Fruit fly (Drosophila melanogaster): ENCODE results near the gene SPARC.

The SPARC gene

dm6 chr3R:26871061-26871460, 734 bp downstream of the SPARC start:
- no peak for TF ChIP-seq Hnf4 (GFP tag; optimal IDR thresholded peaks at IDR 0.05)
- TF ChIP-seq Abd-B (GFP tag; optimal IDR thresholded peaks at IDR 0.05) = no peak
- TF ChIP-seq tai (GFP tag; optimal IDR thresholded peaks at IDR 0.05) = no peak
- no peak for TF ChIP-seq sage (GFP tag; optimal IDR thresholded peaks at IDR 0.05)
- TF ChIP-seq Hr83 (GFP tag; optimal IDR thresholded peaks at IDR 0.05; ENCODE audit: poor library complexity, severe bottlenecking) = no peak

dm6 chr3R:26870494-26870893, 1.3 kb downstream of the SPARC start:
- no peak for TF ChIP-seq Jra (GFP tag; optimal IDR thresholded peaks at IDR 0.05)
- TF ChIP-seq ey (GFP tag; optimal IDR thresholded peaks at IDR 0.05) = no peak
- TF ChIP-seq usp (GFP tag; optimal IDR thresholded peaks at IDR 0.05) = no peak
- no peak for TF ChIP-seq Myc (optimal IDR thresholded peaks at IDR 0.05)

DNA sequence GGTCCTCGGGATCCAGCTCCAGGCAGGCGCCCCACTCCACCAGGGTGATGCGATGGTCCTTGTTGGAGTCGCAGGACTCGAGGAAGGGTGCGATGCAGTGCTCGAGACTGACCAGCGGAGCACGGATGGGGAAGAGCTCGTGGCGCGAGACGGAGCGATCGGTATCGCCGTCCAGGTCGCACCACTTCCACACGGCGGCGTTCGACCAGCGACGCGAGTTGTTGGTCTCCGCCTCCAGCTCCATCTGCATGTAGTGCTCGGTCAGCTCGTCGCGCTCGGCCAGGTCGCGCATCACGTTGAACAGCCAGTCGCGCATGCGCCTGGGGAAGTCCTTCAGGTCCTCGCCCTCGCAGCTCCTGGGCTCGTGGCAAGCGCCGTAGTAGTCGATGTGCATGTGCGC, 2.4 kb downstream of the SPARC start:
- TF ChIP-seq sv (GFP tag; optimal IDR thresholded peaks at IDR 0.05) (no peak), psq (GFP tag; optimal IDR thresholded peaks at IDR 0.05) (no peak)

DNA sequence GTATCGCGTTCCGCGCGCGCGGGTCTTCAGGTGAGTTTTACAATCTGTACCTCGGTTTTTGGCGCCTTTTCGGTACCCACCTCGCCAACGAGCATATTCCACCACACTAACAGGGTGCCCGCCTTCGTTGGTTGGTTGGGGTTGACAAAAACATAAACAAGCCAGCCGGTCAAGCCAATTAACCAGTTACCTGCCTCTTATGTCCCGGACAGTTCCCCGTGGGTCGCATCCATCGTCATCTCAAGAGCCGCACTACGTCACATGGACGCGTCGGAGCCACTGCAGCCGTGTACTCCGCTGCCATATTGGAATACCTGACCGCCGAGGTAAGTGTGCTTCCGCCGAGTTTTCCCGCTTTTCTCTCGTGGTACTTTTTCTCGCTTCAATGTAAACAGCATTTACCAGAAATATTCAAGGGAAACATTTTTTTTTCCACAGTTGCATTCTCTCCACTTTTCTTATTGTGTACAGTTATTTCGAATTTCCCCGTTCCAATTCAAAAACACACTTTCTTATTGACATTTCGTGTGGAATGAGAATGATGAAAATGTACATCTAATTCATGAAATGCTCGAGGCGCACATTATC, 4.2 kb downstream of the SPARC start:
- no peak for TF ChIP-seq jim (GFP tag; optimal IDR thresholded peaks at IDR 0.05)
- TF ChIP-seq Hr78 (GFP tag; optimal IDR thresholded peaks at IDR 0.05) = no peak
- TF ChIP-seq woc (GFP tag; optimal IDR thresholded peaks at IDR 0.05) = no peak
- TF ChIP-seq Sp1 (GFP tag; optimal IDR thresholded peaks at IDR 0.05) = no peak
- no peak for TF ChIP-seq br (GFP tag; optimal IDR thresholded peaks at IDR 0.05)
- TF ChIP-seq Vsx2 (GFP tag; optimal IDR thresholded peaks at IDR 0.05; ENCODE audit: partially characterized antibody) = no peak
- TF ChIP-seq dl (GFP tag; optimal IDR thresholded peaks at IDR 0.05; ENCODE audit: insufficient read depth in 1 of 2, partially characterized antibody in 2 of 2) = no peak
- TF ChIP-seq tai (GFP tag; optimal IDR thresholded peaks at IDR 0.05) = no peak
- no peak for TF ChIP-seq GATAd (GFP tag; optimal IDR thresholded peaks at IDR 0.05)
- TF ChIP-seq lola (GFP tag; optimal IDR thresholded peaks at IDR 0.05) = no peak
- TF ChIP-seq OdsH (GFP tag; optimal IDR thresholded peaks at IDR 0.05) = no peak
- no peak for TF ChIP-seq dmrt93B (GFP tag; optimal IDR thresholded peaks at IDR 0.05)
- no peak for TF ChIP-seq foxo (GFP tag; optimal IDR thresholded peaks at IDR 0.05)
- no peak for TF ChIP-seq fru (GFP tag; optimal IDR thresholded peaks at IDR 0.05)
- TF ChIP-seq h (GFP tag; optimal IDR thresholded peaks at IDR 0.05) = no peak
- TF ChIP-seq CrebA (GFP tag; optimal IDR thresholded peaks at IDR 0.05; ENCODE audit: borderline replicate concordance) = no peak
- TF ChIP-seq sv (GFP tag; optimal IDR thresholded peaks at IDR 0.05) = no peak
- no peak for TF ChIP-seq Mio (GFP tag; optimal IDR thresholded peaks at IDR 0.05)

DNA sequence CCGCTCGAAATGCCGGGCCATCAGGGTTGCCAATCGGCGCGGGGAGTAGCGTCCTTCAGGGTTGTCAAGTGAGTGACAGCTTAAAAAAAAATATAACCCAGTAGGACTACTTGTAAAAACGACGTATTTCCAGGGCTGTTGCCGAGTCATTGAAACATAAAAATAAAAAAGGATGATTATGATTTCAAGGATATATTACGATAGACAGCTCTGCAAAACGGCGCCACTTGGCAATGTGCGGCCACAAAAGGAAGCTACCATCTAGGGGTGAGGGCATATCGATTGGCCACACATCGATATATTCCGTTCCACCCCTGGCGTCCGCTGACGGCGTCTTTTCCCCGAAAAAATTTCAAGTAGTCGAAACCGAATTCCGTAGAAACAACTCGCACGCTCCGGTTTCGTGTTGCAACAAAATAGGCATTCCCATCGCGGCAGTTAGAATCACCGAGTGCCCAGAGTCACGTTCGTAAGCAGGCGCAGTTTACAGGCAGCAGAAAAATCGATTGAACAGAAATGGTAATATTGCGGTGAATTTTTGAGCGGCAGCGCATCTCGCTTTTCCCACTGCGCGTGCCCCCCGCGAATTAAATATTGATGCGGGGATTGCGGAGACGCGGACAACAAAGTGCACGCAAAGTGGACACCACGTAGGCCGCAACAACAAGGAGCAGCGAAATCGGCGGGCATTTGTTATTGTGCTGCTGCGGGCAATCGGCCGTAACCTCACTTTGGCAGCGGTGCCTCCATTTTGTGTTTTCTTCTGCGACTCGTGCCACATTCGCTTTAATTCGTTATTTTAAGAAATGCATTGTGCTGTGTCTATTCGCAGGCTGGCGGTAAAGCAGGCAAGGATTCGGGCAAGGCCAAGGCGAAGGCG, 5.0 kb downstream of the SPARC start, which contains the start of the genes ball and His2Av:
Gene ball (minus strand): TSS at position 231 of the 880 bp plus-strand sequence.
Gene His2Av (plus strand): TSS at position 353 of the 880 bp plus-strand sequence.
- TF ChIP-seq Hr83 (GFP tag; optimal IDR thresholded peaks at IDR 0.05; ENCODE audit: poor library complexity, severe bottlenecking) (peak; percentile 51), lola (GFP tag; optimal IDR thresholded peaks at IDR 0.05) (peak; percentile 10), CG32264 (GFP tag; optimal IDR thresholded peaks at IDR 0.05) (peak; percentile 44), OdsH (GFP tag; optimal IDR thresholded peaks at IDR 0.05) (peak; percentile 75), Mio (GFP tag; optimal IDR thresholded peaks at IDR 0.05) (peak; percentile 41), foxo (GFP tag; optimal IDR thresholded peaks at IDR 0.05) (peak; percentile 23 to 89), dmrt93B (GFP tag; optimal IDR thresholded peaks at IDR 0.05) (peak; percentile 10), pan (optimal IDR thresholded peaks at IDR 0.05) (no peak), brk (GFP tag; optimal IDR thresholded peaks at IDR 0.05) (no peak), Sp1 (GFP tag; optimal IDR thresholded peaks at IDR 0.05) (peak; percentile 64), tai (GFP tag; optimal IDR thresholded peaks at IDR 0.05) (no peak), N (GFP tag; optimal IDR thresholded peaks at IDR 0.05) (no peak), fru (GFP tag; optimal IDR thresholded peaks at IDR 0.05) (peak; percentile 86), Myc (optimal IDR thresholded peaks at IDR 0.05) (peak; percentile 77), sv (GFP tag; optimal IDR thresholded peaks at IDR 0.05) (peak; percentile 86), Vsx2 (GFP tag; optimal IDR thresholded peaks at IDR 0.05; ENCODE audit: partially characterized antibody) (no peak), Abd-B (GFP tag; optimal IDR thresholded peaks at IDR 0.05) (no peak), usp (GFP tag; optimal IDR thresholded peaks at IDR 0.05) (no peak), CG9705 (GFP tag; optimal IDR thresholded peaks at IDR 0.05) (peak; percentile 41), psq (GFP tag; optimal IDR thresholded peaks at IDR 0.05) (peak; percentile 66), Dfd (GFP tag; optimal IDR thresholded peaks at IDR 0.05) (no peak), Jra (GFP tag; optimal IDR thresholded peaks at IDR 0.05) (peak; percentile 87), dsf (GFP tag; optimal IDR thresholded peaks at IDR 0.05; ENCODE audit: borderline replicate concordance) (peak; percentile 33), ey (GFP tag; optimal IDR thresholded peaks at IDR 0.05) (peak; percentile 84), Rel (GFP tag; optimal IDR thresholded peaks at IDR 0.05) (no peak), Rel (tag; optimal IDR thresholded peaks at IDR 0.05) (peak; percentile 90), Dif (GFP tag; optimal IDR thresholded peaks at IDR 0.05; ENCODE audit: partially characterized antibody) (no peak), sage (GFP tag; optimal IDR thresholded peaks at IDR 0.05) (no peak), rgr (GFP tag; optimal IDR thresholded peaks at IDR 0.05) (peak; percentile 85), GATAd (GFP tag; optimal IDR thresholded peaks at IDR 0.05) (peak; percentile 21)
